Worm (Caenorhabditis elegans): ENCODE data around the gene C53C11.4.

DNA sequence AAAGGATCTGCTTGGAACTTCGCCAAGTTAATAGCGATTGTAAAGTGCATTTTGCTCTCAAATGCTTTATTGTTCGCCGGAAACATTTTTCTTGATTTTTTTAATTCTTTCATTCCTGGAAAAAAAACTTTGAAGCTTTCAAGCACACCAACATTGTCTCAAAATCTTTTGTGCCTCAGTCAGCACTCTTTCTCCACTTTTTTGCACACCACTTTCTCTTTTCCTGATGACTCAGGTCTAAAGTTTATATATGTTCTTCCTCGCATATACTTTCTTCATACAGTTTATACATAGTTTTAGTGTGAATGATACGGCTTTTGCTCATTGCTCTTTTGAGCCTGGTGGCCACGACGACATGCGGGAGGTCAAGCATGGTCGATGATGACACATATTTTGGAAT is 23.0 kb downstream of the C53C11.4 start, which contains the start of gene C53C11.5:
- TF ChIP-seq ztf-29 (GFP tag; IDR thresholded peaks at IDR 0.05) (no peak), ztf-23 (GFP tag; IDR thresholded peaks at IDR 0.05) (no peak), klf-2 (GFP tag; conservative IDR thresholded peaks at IDR 0.05) (no peak)
